Fruit fly (Drosophila melanogaster) whole organism, embryonic: Measurements from ENCODE around the gene Rgl.

Experiments used
- Awh ChIP-seq: fragments of 200-800 bp; sonication (Bioruptor generic); IDR thresholded peaks from 2 replicates; pipeline ENCODE4, ENCODE4 v1.3.6; 2022; ENCODE audit warnings: missing biosample characterization, missing genetic modification characterization
- CG10543 ChIP-seq: fragments of 200-800 bp; sonication (Bioruptor generic); optimal IDR thresholded peaks from 3 replicates; lab custom pipeline; 2017; ENCODE audit warnings: missing biosample characterization, mild to moderate bottlenecking, missing genetic modification characterization, moderate library complexity
- CG10565 ChIP-seq: fragments of 200-800 bp; sonication (Bioruptor generic); optimal IDR thresholded peaks from 3 replicates; lab custom pipeline; 2016; ENCODE audit warnings: missing biosample characterization, mild to moderate bottlenecking, missing genetic modification characterization
- CG12236 ChIP-seq: fragments of 200-800 bp; sonication (Bioruptor generic); optimal IDR thresholded peaks from 2 replicates; lab custom pipeline; 2016; ENCODE audit warnings: missing biosample characterization, missing genetic modification characterization
- CG12744 ChIP-seq: fragments of 200-800 bp; sonication (Bioruptor generic); optimal IDR thresholded peaks from 2 replicates; lab custom pipeline; 2016; ENCODE audit warnings: missing biosample characterization, missing genetic modification characterization
- CG13296 ChIP-seq: fragments of 200-800 bp; sonication (Bioruptor generic); optimal IDR thresholded peaks from 3 replicates; lab custom pipeline; 2018; ENCODE audit warnings: missing biosample characterization, mild to moderate bottlenecking, missing genetic modification characterization
- CG14050 ChIP-seq: fragments of 200-800 bp; sonication (Bioruptor generic); IDR thresholded peaks from 3 replicates; pipeline ENCODE4 v1.3.6; 2022; ENCODE audit warnings: missing biosample characterization, missing genetic modification characterization
- CG14667 ChIP-seq: fragments of 200-800 bp; sonication (Bioruptor generic); IDR thresholded peaks from 2 replicates; pipeline ENCODE4 v1.3.6; 2022; ENCODE audit warnings: missing biosample characterization, missing genetic modification characterization
- CG15011 ChIP-seq: fragments of 200-800 bp; sonication (Bioruptor generic); optimal IDR thresholded peaks from 3 replicates; lab custom pipeline; 2018; ENCODE audit warnings: missing biosample characterization, mild to moderate bottlenecking, missing genetic modification characterization
- CG15269 ChIP-seq: fragments of 200-800 bp; sonication (Bioruptor generic); optimal IDR thresholded peaks from 2 replicates; lab custom pipeline; 2018; ENCODE audit warnings: missing biosample characterization, mild to moderate bottlenecking, missing genetic modification characterization, moderate library complexity
- CG1602 ChIP-seq: fragments of 200-800 bp; sonication (Bioruptor generic); optimal IDR thresholded peaks from 3 replicates; lab custom pipeline; 2016; ENCODE audit warnings: missing biosample characterization, missing genetic modification characterization
- CG16863 ChIP-seq: fragments of 200-800 bp; sonication (Bioruptor generic); optimal IDR thresholded peaks from 3 replicates; lab custom pipeline; 2016; ENCODE audit warnings: missing biosample characterization, missing genetic modification characterization
- CG18764 ChIP-seq: fragments of 200-800 bp; sonication (Bioruptor generic); optimal IDR thresholded peaks from 3 replicates; lab custom pipeline; 2016; ENCODE audit warnings: missing biosample characterization, missing genetic modification characterization
- CG3726 ChIP-seq: fragments of 200-800 bp; sonication (Bioruptor generic); IDR thresholded peaks from 3 replicates; pipeline ENCODE4, ENCODE4 v1.3.6; 2022; ENCODE audit warnings: missing biosample characterization, missing genetic modification characterization
- CG43689 ChIP-seq: fragments of 200-800 bp; sonication (Bioruptor generic); IDR thresholded peaks from 2 replicates; pipeline ENCODE4 v1.3.6; 2022; ENCODE audit warnings: missing biosample characterization, missing genetic modification characterization
- CG8478 ChIP-seq: fragments of >200 bp; optimal IDR thresholded peaks from 2 replicates; lab custom pipeline; 2018
- D ChIP-seq, 2 experiments: fragments of 200-800 bp in 1 of 2; fragments of >200 bp in 1 of 2; sonication (Bioruptor generic) in 1 of 2; optimal IDR thresholded peaks; 2 replicates in 1 of 2; 3 replicates in 1 of 2; lab custom pipeline; 2017; ENCODE audit warnings: mild to moderate bottlenecking in 1 of 2, missing biosample characterization in 1 of 2, missing genetic modification characterization in 1 of 2, missing genetic modification reagents in 1 of 2
- Doc3 ChIP-seq: fragments of 200-800 bp; sonication (Bioruptor generic); IDR thresholded peaks from 3 replicates; pipeline ENCODE4 v1.3.6; 2022; ENCODE audit warnings: missing biosample characterization, missing genetic modification characterization; ENCODE audit not compliant: partially characterized antibody
- HmgZ ChIP-seq: fragments of 200-800 bp; sonication (Bioruptor generic); optimal IDR thresholded peaks from 2 replicates; lab custom pipeline; 2018; ENCODE audit warnings: missing biosample characterization, mild to moderate bottlenecking, missing genetic modification characterization
- MESR4 ChIP-seq: fragments of 200-800 bp; sonication (Bioruptor generic); optimal IDR thresholded peaks from 2 replicates; lab custom pipeline; 2018; ENCODE audit warnings: missing biosample characterization, mild to moderate bottlenecking, missing genetic modification characterization, moderate library complexity
- MTF-1 ChIP-seq: fragments of 200-800 bp; sonication (Bioruptor generic); optimal IDR thresholded peaks from 2 replicates; lab custom pipeline; 2018; ENCODE audit warnings: missing biosample characterization, mild to moderate bottlenecking, missing genetic modification characterization, borderline replicate concordance
- Max ChIP-seq: fragments of 200-800 bp; sonication (Bioruptor generic); optimal IDR thresholded peaks from 2 replicates; lab custom pipeline; 2016; ENCODE audit warnings: missing biosample characterization, mild to moderate bottlenecking, missing genetic modification characterization
- Mrtf ChIP-seq: fragments of 200-800 bp; sonication (Bioruptor generic); IDR thresholded peaks from 3 replicates; pipeline ENCODE4 v1.3.6; 2022; ENCODE audit warnings: missing biosample characterization, missing genetic modification characterization
- Neu2 ChIP-seq: fragments of 200-800 bp; sonication (Bioruptor generic); optimal IDR thresholded peaks from 3 replicates; lab custom pipeline; 2016; ENCODE audit warnings: missing biosample characterization, missing genetic modification characterization, borderline replicate concordance
- Pdp1 ChIP-seq, 2 experiments: fragments of 200-800 bp; sonication (Bioruptor generic); optimal IDR thresholded peaks; 3 replicates each; lab custom pipeline; 2016; ENCODE audit warnings: missing biosample characterization in 2 of 2, missing genetic modification characterization in 2 of 2, mild to moderate bottlenecking in 1 of 2, moderate library complexity in 1 of 2
- Ptx1 ChIP-seq: fragments of 200-800 bp; sonication (Bioruptor generic); IDR thresholded peaks from 2 replicates; pipeline ENCODE4 v1.3.6; 2022; ENCODE audit warnings: missing biosample characterization, missing genetic modification characterization
- cg ChIP-seq: fragments of 200-800 bp; sonication (Bioruptor generic); optimal IDR thresholded peaks from 3 replicates; lab custom pipeline; 2019; ENCODE audit warnings: missing biosample characterization, mild to moderate bottlenecking, missing genetic modification characterization, moderate library complexity
- croc ChIP-seq: fragments of 200-800 bp; sonication (Bioruptor generic); conservative IDR thresholded peaks from 3 replicates; pipeline ENCODE4 v1.3.6; 2022; ENCODE audit warnings: missing biosample characterization, missing genetic modification characterization
- fd3F ChIP-seq: fragments of 200-800 bp; sonication (Bioruptor generic); optimal IDR thresholded peaks from 2 replicates; lab custom pipeline; 2018; ENCODE audit warnings: missing biosample characterization, mild to moderate bottlenecking, missing genetic modification characterization, moderate library complexity
- gt ChIP-seq: fragments of 200-800 bp; sonication (Bioruptor generic); IDR thresholded peaks from 2 replicates; pipeline ENCODE4 v1.3.6; 2022; ENCODE audit warnings: missing biosample characterization, missing genetic modification characterization
- h ChIP-seq: fragments of >200 bp; optimal IDR thresholded peaks from 2 replicates; lab custom pipeline; 2017
- hbn ChIP-seq: fragments of 200-800 bp; sonication (Bioruptor generic); IDR thresholded peaks from 2 replicates; pipeline ENCODE4 v1.3.6; 2022; ENCODE audit warnings: missing biosample characterization, missing genetic modification characterization; ENCODE audit not compliant: partially characterized antibody
- insv ChIP-seq, 2 experiments: fragments of 200-800 bp; sonication (Bioruptor generic); optimal IDR thresholded peaks; 3 replicates each; lab custom pipeline; 2016 to 2018; ENCODE audit warnings: missing biosample characterization in 2 of 2, missing genetic modification characterization in 2 of 2
- kah ChIP-seq: fragments of 200-800 bp; sonication (Bioruptor generic); optimal IDR thresholded peaks from 2 replicates; lab custom pipeline; 2018; ENCODE audit warnings: missing biosample characterization, mild to moderate bottlenecking, missing genetic modification characterization
- nerfin-1 ChIP-seq: fragments of 200-800 bp; sonication (Bioruptor generic); optimal IDR thresholded peaks from 3 replicates; lab custom pipeline; 2019; ENCODE audit warnings: missing biosample characterization, mild to moderate bottlenecking, missing genetic modification characterization, moderate library complexity
- org-1 ChIP-seq: fragments of 200-800 bp; sonication (Bioruptor generic); optimal IDR thresholded peaks from 2 replicates; lab custom pipeline; 2017; ENCODE audit warnings: missing biosample characterization, missing genetic modification characterization
- p53 ChIP-seq: fragments of 200-800 bp; sonication (Bioruptor generic); optimal IDR thresholded peaks from 2 replicates; lab custom pipeline; 2016; ENCODE audit warnings: missing biosample characterization, missing genetic modification characterization
- pho ChIP-seq: fragments of 200-800 bp; sonication (Bioruptor generic); optimal IDR thresholded peaks from 2 replicates; lab custom pipeline; 2016; ENCODE audit warnings: missing biosample characterization, missing genetic modification characterization
- run ChIP-seq: fragments of 200-800 bp; sonication (Bioruptor generic); optimal IDR thresholded peaks from 3 replicates; lab custom pipeline; 2018; ENCODE audit warnings: missing biosample characterization, mild to moderate bottlenecking, missing genetic modification characterization
- schlank ChIP-seq: fragments of 200-800 bp; sonication (Bioruptor generic); optimal IDR thresholded peaks from 2 replicates; lab custom pipeline; 2018; ENCODE audit warnings: missing biosample characterization, mild to moderate bottlenecking, missing genetic modification characterization
- sens-2 ChIP-seq: fragments of 200-800 bp; sonication (Bioruptor generic); IDR thresholded peaks from 2 replicates; pipeline ENCODE4 v1.3.6; 2022; ENCODE audit warnings: missing biosample characterization, missing genetic modification characterization
- tll ChIP-seq, 2 experiments: fragments of 200-800 bp in 1 of 2; fragments of >200 bp in 1 of 2; sonication (Bioruptor generic) in 1 of 2; optimal IDR thresholded peaks; 2 replicates each; lab custom pipeline; 2017 to 2019; ENCODE audit warnings: missing biosample characterization in 2 of 2, missing genetic modification characterization in 2 of 2, mild to moderate bottlenecking in 1 of 2, moderate library complexity in 1 of 2
- twi ChIP-seq: fragments of 200-800 bp; optimal IDR thresholded peaks from 2 replicates; lab custom pipeline; 2019; ENCODE audit warnings: missing biosample characterization, mild to moderate bottlenecking, missing genetic modification characterization, moderate library complexity
- unc-4 ChIP-seq: fragments of 200-800 bp; sonication (Bioruptor generic); IDR thresholded peaks from 2 replicates; pipeline ENCODE4 v1.3.6; 2022; ENCODE audit warnings: missing biosample characterization, missing genetic modification characterization; ENCODE audit not compliant: partially characterized antibody

The Rgl gene

DNA sequence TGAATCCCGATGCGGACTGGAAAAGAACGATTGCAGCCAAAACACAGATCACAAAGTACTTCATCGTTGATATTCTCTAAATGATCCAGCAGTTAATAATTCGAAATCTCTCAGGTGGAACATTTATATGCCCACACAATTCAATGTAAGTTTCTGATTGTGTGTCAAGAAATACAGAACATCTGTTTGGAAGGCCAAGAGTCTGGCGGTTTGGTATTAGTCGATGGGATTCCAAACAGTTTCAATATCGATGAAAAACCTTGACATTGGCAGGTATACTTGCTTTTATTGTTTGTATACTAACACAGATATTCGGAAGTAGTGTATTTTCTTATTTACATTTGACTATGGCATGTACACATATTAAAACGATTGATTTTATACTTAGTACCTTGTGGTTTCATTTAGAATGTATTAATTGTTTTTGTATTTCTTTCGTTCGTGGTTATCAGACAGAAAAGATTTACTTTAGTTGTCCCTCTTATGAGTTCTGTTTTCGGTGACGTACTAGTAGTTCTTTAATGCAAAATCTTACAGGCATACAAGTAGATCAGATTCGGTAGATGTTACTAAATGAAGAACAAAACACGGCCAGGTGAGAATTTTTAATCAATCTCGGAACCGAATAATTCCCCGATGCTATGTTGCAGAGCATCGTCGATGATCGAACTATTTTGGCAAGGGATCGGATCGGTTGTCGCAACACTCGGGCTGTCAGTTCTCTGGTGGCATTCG is 48.4 kb upstream of the Rgl start, which contains the start of the genes CG13738 and Hsc70-1:
Gene CG13738 (minus strand): TSS at position 101 of the 735 bp plus-strand sequence.
Gene Hsc70-1 (plus strand): TSS at position 685 of the 735 bp plus-strand sequence.
- TF ChIP-seq Max (no peak), HmgZ (no peak), CG13296 (GFP tag; lab: Kevin White, UChicago) (peak; percentile 39), CG10543 (GFP tag; lab: Kevin White, UChicago) (no peak), CG3726 (GFP tag; lab: Robert Waterston, UW) (0 out of 3 replicates have a peak, but pooled peaks have one; percentile 41), fd3F (GFP tag; lab: Kevin White, UChicago) (peak; percentile 25)

dm6 chr3L:13965502-13965843 is 40.3 kb upstream of the Rgl start:
- TF ChIP-seq CG16863 (GFP tag; lab: Kevin White, UChicago) (no peak), kah (GFP tag; lab: Kevin White, UChicago) (no peak), cg (GFP tag; lab: Kevin White, UChicago) (peak; percentile 84), CG15011 (GFP tag; lab: Kevin White, UChicago) (no peak), MESR4 (GFP tag; lab: Kevin White, UChicago) (peak; percentile 30), D (optimal IDR thresholded peaks at IDR 0.05; lab: Kevin White, UChicago) (peak; percentile 46), D (GFP tag; optimal IDR thresholded peaks at IDR 0.05; lab: Kevin White, UChicago) (no peak), CG12744 (GFP tag; lab: Kevin White, UChicago) (no peak), CG10565 (GFP tag; lab: Kevin White, UChicago) (no peak), CG43689 (GFP tag; lab: Robert Waterston, UW) (no peak), twi (peak; percentile 16), CG14050 (GFP tag; lab: Robert Waterston, UW) (no peak), CG15269 (tag; lab: Kevin White, UChicago) (no peak), croc (GFP tag; lab: Robert Waterston, UW) (no peak), hbn (GFP tag; lab: Robert Waterston, UW) (no peak), CG8478 (lab: Kevin White, UChicago) (peak; percentile 66), MTF-1 (no peak), CG1602 (GFP tag; lab: Kevin White, UChicago) (no peak), run (tag; lab: Kevin White, UChicago) (no peak), sens-2 (GFP tag; lab: Robert Waterston, UW) (no peak), Awh (GFP tag; lab: Robert Waterston, UW) (no peak), p53 (GFP tag; lab: Kevin White, UChicago) (no peak), org-1 (GFP tag; lab: Kevin White, UChicago) (no peak), nerfin-1 (tag; lab: Kevin White, UChicago) (peak; percentile 87)

DNA sequence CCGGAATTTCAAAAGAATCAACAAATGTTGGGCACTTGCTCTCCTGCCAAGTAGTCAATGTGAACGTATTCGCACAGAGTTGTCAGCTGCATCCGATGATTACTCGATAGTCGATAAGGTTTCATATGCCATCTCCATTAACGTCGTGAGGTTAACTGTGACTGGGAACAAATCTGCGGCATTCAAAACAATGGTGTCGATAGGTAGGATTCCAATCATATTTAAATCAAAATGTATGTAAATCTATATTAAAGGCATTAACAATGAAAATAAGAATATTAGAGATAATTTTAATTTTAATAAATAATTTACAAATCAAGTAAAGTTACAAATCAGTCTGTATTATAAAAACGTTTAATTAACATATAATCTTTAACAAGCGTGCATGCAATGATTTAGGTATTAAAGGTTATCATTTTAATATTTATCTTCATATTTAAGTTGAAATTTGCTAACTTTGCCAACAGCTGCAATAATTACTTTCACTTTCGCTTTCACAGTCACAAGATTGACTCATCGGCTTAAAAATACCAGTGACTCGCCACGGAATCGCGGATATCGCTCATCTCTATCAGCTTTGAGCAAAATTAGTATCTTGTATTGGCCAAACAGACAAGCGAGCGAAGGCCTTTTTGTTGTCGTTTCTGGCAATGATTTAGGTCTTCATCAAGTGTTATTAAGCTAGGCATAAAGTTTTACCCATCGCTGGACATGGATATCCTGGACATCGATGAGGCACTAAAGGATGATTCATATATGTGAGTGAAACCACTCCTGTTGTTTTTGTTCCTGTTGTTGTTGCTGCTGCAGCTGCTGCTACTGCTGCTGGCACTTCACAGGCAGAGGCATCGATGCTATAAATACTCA is 39.7 kb upstream of the Rgl start, which contains the start of the genes Meics, Nxf3 and ssp2:
Gene Meics (minus strand): TSS at position 68 of the 867 bp plus-strand sequence.
Gene Nxf3 (plus strand): TSS at position 569 of the 867 bp plus-strand sequence.
Gene ssp2 (plus strand): TSS at position 569 of the 867 bp plus-strand sequence.
- 0 out of 2 replicates have a peak, but pooled peaks have one; percentile 11 for TF ChIP-seq CG14667 (GFP tag; lab: Robert Waterston, UW)
- TF ChIP-seq tll (GFP tag; optimal IDR thresholded peaks at IDR 0.05; lab: Kevin White, UChicago): no peak
- no peak for TF ChIP-seq Neu2 (GFP tag; lab: Kevin White, UChicago)
- TF ChIP-seq Pdp1 (GFP tag; optimal IDR thresholded peaks at IDR 0.05; lab: Kevin White, UChicago): peak in 1 of 2 experiments; percentile 7
- no peak for TF ChIP-seq schlank
- TF ChIP-seq CG12236: no peak
- TF ChIP-seq CG18764 (GFP tag; lab: Kevin White, UChicago): no peak
- TF ChIP-seq Ptx1 (GFP tag; lab: Robert Waterston, UW): peak; percentile 48
- TF ChIP-seq gt (GFP tag; lab: Robert Waterston, UW): no peak
- no peak for TF ChIP-seq Mrtf (GFP tag; lab: Robert Waterston, UW)
- no peak for TF ChIP-seq insv (GFP tag; optimal IDR thresholded peaks at IDR 0.05; lab: Kevin White, UChicago)
- TF ChIP-seq h (lab: Kevin White, UChicago): no peak
- no peak for TF ChIP-seq pho (GFP tag; lab: Kevin White, UChicago)
- TF ChIP-seq unc-4 (GFP tag; lab: Robert Waterston, UW): peak; percentile 48; the same call in 1 of the 2 replicates
- TF ChIP-seq D (optimal IDR thresholded peaks at IDR 0.05; lab: Kevin White, UChicago): no peak
- peak; percentile 25 for TF ChIP-seq D (GFP tag; optimal IDR thresholded peaks at IDR 0.05; lab: Kevin White, UChicago)
- peak; percentile 54; the same call in 2 of the 3 replicates for TF ChIP-seq Doc3 (GFP tag; lab: Robert Waterston, UW)
